Fruit fly (Drosophila melanogaster) whole organism, pupa: ENCODE results near the gene CG11911.

Source experiments
- CG13204 ChIP-seq: fragments of 200-800 bp; sonication (Bioruptor generic); optimal IDR thresholded peaks from 2 replicates; lab custom pipeline; 2018; ENCODE audit warnings: missing biosample characterization, mild to moderate bottlenecking, missing genetic modification characterization, moderate library complexity
- CG14655 ChIP-seq: fragments of 200-800 bp; sonication (Bioruptor generic); optimal IDR thresholded peaks from 3 replicates; lab custom pipeline; 2017; ENCODE audit warnings: mild to moderate bottlenecking, missing biosample characterization, missing genetic modification reagents, missing genetic modification characterization
- CG17806 ChIP-seq: fragments of 200-800 bp; sonication (Bioruptor generic); optimal IDR thresholded peaks from 2 replicates; lab custom pipeline; 2018; ENCODE audit warnings: missing biosample characterization, mild to moderate bottlenecking, missing genetic modification characterization, moderate library complexity
- CG32121 ChIP-seq: fragments of 200-800 bp; sonication (Bioruptor generic); IDR thresholded peaks from 2 replicates; pipeline ENCODE4 v1.3.6; 2022; ENCODE audit warnings: missing biosample characterization, missing genetic modification characterization
- CG34367 ChIP-seq: fragments of 200-800 bp; sonication (Bioruptor generic); optimal IDR thresholded peaks from 2 replicates; lab custom pipeline; 2018; ENCODE audit warnings: missing biosample characterization, mild to moderate bottlenecking, missing genetic modification characterization
- CG8159 ChIP-seq: fragments of 200-800 bp; sonication (Bioruptor generic); optimal IDR thresholded peaks from 3 replicates; lab custom pipeline; 2018; ENCODE audit warnings: missing biosample characterization, mild to moderate bottlenecking, missing genetic modification characterization, moderate library complexity
- CG8301 ChIP-seq: fragments of 200-800 bp; sonication (Bioruptor generic); optimal IDR thresholded peaks from 2 replicates; lab custom pipeline; 2018; ENCODE audit warnings: missing biosample characterization, mild to moderate bottlenecking, missing genetic modification characterization
- CG9948 ChIP-seq: fragments of 200-800 bp; sonication (Bioruptor generic); optimal IDR thresholded peaks from 2 replicates; lab custom pipeline; 2018; ENCODE audit warnings: missing biosample characterization, mild to moderate bottlenecking, missing genetic modification characterization, moderate library complexity
- D1 ChIP-seq: fragments of 200-800 bp; sonication (Bioruptor generic); optimal IDR thresholded peaks from 2 replicates; lab custom pipeline; 2018; ENCODE audit warnings: missing biosample characterization, mild to moderate bottlenecking, missing genetic modification characterization, moderate library complexity
- Ets98B ChIP-seq: fragments of 200-800 bp; sonication (Bioruptor generic); IDR thresholded peaks from 2 replicates; pipeline ENCODE4 v1.3.6; 2022; ENCODE audit warnings: missing biosample characterization, missing genetic modification characterization
- Snoo ChIP-seq: fragments of 200-800 bp; sonication (Bioruptor generic); optimal IDR thresholded peaks from 3 replicates; lab custom pipeline; 2017; ENCODE audit warnings: missing biosample characterization, mild to moderate bottlenecking, missing genetic modification characterization, inconsistent platforms
- gl ChIP-seq: fragments of 200-800 bp; sonication (Bioruptor generic); optimal IDR thresholded peaks from 2 replicates; lab custom pipeline; 2018; ENCODE audit warnings: missing biosample characterization, mild to moderate bottlenecking, missing genetic modification characterization
- rn ChIP-seq: fragments of 200-800 bp; sonication (Bioruptor generic); IDR thresholded peaks from 2 replicates; pipeline ENCODE4 v1.3.6; 2022; ENCODE audit warnings: missing biosample characterization, missing genetic modification characterization

DNA sequence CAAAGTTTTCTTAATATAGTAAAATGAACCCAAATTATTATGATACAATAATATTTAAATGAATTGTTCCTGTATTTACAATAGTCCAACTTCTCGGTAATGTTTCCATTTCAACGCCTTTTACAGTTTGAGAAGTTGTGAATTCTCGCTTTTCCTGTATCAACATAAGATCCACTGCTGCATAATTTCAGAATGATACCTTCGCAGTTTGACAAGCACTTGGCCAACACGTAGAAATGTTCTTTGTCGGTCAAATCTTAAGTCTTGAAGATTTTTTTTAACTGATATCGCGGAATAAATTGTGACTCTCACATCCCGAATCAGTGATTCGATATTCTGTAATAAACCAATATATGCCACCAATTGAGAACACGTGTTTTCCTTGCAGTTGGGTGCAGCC is 26.6 kb upstream of the CG11911 start:
- TF ChIP-seq Ets98B (no peak), Snoo (tag; lab: Kevin White, UChicago) (no peak), D1 (no peak), CG13204 (GFP tag; lab: Kevin White, UChicago) (no peak), CG17806 (tag; lab: Kevin White, UChicago) (no peak), gl (tag; lab: Kevin White, UChicago) (no peak), CG14655 (no peak), rn (GFP tag; lab: Robert Waterston, UW) (no peak), CG8301 (tag; lab: Kevin White, UChicago) (no peak), CG8159 (no peak), CG9948 (tag; lab: Kevin White, UChicago) (no peak), CG34367 (tag; lab: Kevin White, UChicago) (no peak), CG32121 (GFP tag; lab: Robert Waterston, UW) (no peak)
